Worm (Caenorhabditis elegans) whole organism, young adult: Measurements from ENCODE around the gene T20D4.3.

ENCODE experiments used
- B0019.2 ChIP-seq: fragments of 200-800 bp; sonication (Bioruptor generic); conservative IDR thresholded peaks from 2 replicates; pipeline ENCODE4 v1.3.6; 2022; ENCODE audit warnings: missing genetic modification reagents, missing genetic modification characterization, missing compliant biosample characterization
- F23B12.7 ChIP-seq: sonication (generic microtip); optimal IDR thresholded peaks from 2 replicates; lab custom pipeline; 2017; ENCODE audit warnings: missing genetic modification characterization, mild to moderate bottlenecking, missing compliant biosample characterization, antibody characterized with exemption, moderate library complexity; ENCODE audit not compliant: insufficient read depth
- F39B2.1 ChIP-seq: fragments of 200-800 bp; sonication (Bioruptor generic); IDR thresholded peaks from 2 replicates; pipeline ENCODE4 v1.3.6; 2022; ENCODE audit warnings: missing genetic modification reagents, missing genetic modification characterization, missing compliant biosample characterization
- F49E8.2 ChIP-seq: sonication (generic microtip); optimal IDR thresholded peaks from 3 replicates; lab custom pipeline; 2017; ENCODE audit warnings: missing genetic modification characterization, mild to moderate bottlenecking, missing compliant biosample characterization, antibody characterized with exemption, moderate library complexity; ENCODE audit not compliant: insufficient read depth
- F57A8.1 ChIP-seq: fragments of 200-800 bp; sonication (Bioruptor generic); optimal IDR thresholded peaks from 2 replicates; lab custom pipeline; 2018; ENCODE audit warnings: mild to moderate bottlenecking, missing genetic modification characterization, moderate library complexity, missing compliant biosample characterization
- K11D2.4 ChIP-seq: fragments of 200-800 bp; sonication (Bioruptor generic); IDR thresholded peaks from 2 replicates; pipeline ENCODE4 v1.3.6; 2022; ENCODE audit warnings: missing genetic modification reagents, missing genetic modification characterization, missing compliant biosample characterization
- K12H6.12 ChIP-seq: fragments of 200-800 bp; sonication (Bioruptor generic); optimal IDR thresholded peaks from 2 replicates; lab custom pipeline; 2018; ENCODE audit warnings: mild to moderate bottlenecking, missing genetic modification characterization, missing compliant biosample characterization
- T07F8.4 ChIP-seq: sonication (generic microtip); optimal IDR thresholded peaks from 2 replicates; lab custom pipeline; 2016; ENCODE audit warnings: mild to moderate bottlenecking, missing genetic modification characterization, moderate library complexity, missing compliant biosample characterization
- T26A5.8 ChIP-seq: sonication (generic microtip); optimal IDR thresholded peaks from 2 replicates; lab custom pipeline; 2016; ENCODE audit warnings: missing genetic modification characterization, missing compliant biosample characterization
- Y56A3A.18 ChIP-seq: fragments of 200-800 bp; sonication (Bioruptor generic); IDR thresholded peaks from 2 replicates; pipeline ENCODE4 v1.3.6; 2022; ENCODE audit warnings: missing genetic modification reagents, missing genetic modification characterization, missing compliant biosample characterization
- atf-7 ChIP-seq: sonication (generic microtip); optimal IDR thresholded peaks from 2 replicates; lab custom pipeline; 2017; ENCODE audit warnings: mild to moderate bottlenecking, missing genetic modification characterization, missing compliant biosample characterization
- attf-5 ChIP-seq: fragments of 200-800 bp; sonication (Bioruptor generic); optimal IDR thresholded peaks from 2 replicates; lab custom pipeline; 2018; ENCODE audit warnings: mild to moderate bottlenecking, missing genetic modification characterization, missing compliant biosample characterization
- ccch-3 ChIP-seq: fragments of 200-800 bp; sonication (Bioruptor generic); optimal IDR thresholded peaks from 2 replicates; lab custom pipeline; 2018; ENCODE audit warnings: mild to moderate bottlenecking, missing genetic modification characterization, missing compliant biosample characterization
- ceh-27 ChIP-seq: fragments of 200-800 bp; sonication (Bioruptor generic); optimal IDR thresholded peaks from 2 replicates; lab custom pipeline; 2018; ENCODE audit warnings: mild to moderate bottlenecking, missing genetic modification characterization, moderate library complexity, missing compliant biosample characterization
- die-1 ChIP-seq: sonication (generic microtip); optimal IDR thresholded peaks from 2 replicates; lab custom pipeline; 2016; ENCODE audit warnings: missing genotype, mild to moderate bottlenecking, missing genetic modification characterization, missing compliant biosample characterization
- dox-1 ChIP-seq: fragments of 200-800 bp; sonication (Bioruptor generic); IDR thresholded peaks from 2 replicates; pipeline ENCODE4 v1.3.6; 2022; ENCODE audit warnings: missing genetic modification reagents, missing genetic modification characterization, missing compliant biosample characterization
- dpff-1 ChIP-seq: sonication (generic microtip); optimal IDR thresholded peaks from 2 replicates; lab custom pipeline; 2017; ENCODE audit warnings: mild to moderate bottlenecking, missing genetic modification characterization, missing compliant biosample characterization
- dpl-1 ChIP-seq: fragments of 150-350 bp; optimal IDR thresholded peaks from 2 replicates; lab custom pipeline; 2014; ENCODE audit warnings: missing biosample characterization, missing genetic modification reagents, missing genetic modification characterization
- egl-18 ChIP-seq: fragments of 200-800 bp; sonication (Bioruptor generic); IDR thresholded peaks from 2 replicates; pipeline ENCODE4 v1.3.6; 2022; ENCODE audit warnings: missing genetic modification reagents, missing genetic modification characterization, missing compliant biosample characterization
- egrh-3 ChIP-seq: fragments of 200-800 bp; sonication (Bioruptor generic); IDR thresholded peaks from 2 replicates; pipeline ENCODE4 v1.3.6; 2022; ENCODE audit warnings: missing genetic modification reagents, missing genetic modification characterization, missing compliant biosample characterization
- gei-17 ChIP-seq: fragments of 200-800 bp; sonication (Bioruptor generic); optimal IDR thresholded peaks from 2 replicates; lab custom pipeline; 2018; ENCODE audit warnings: mild to moderate bottlenecking, missing genetic modification characterization, missing compliant biosample characterization
- hsf-1 ChIP-seq: fragments of 200-800 bp; sonication (Bioruptor generic); IDR thresholded peaks from 2 replicates; pipeline ENCODE4 v1.3.6; 2022; ENCODE audit warnings: missing genetic modification reagents, missing genetic modification characterization, missing compliant biosample characterization
- lir-1 ChIP-seq: fragments of 200-800 bp; sonication (Bioruptor generic); conservative IDR thresholded peaks from 2 replicates; pipeline ENCODE4 v1.3.6; 2022; ENCODE audit warnings: missing genetic modification reagents, missing genetic modification characterization, missing compliant biosample characterization
- madf-10 ChIP-seq: sonication (generic microtip); optimal IDR thresholded peaks from 2 replicates; lab custom pipeline; 2016; ENCODE audit warnings: mild to moderate bottlenecking, missing genetic modification characterization, missing compliant biosample characterization
- mcd-1 ChIP-seq: fragments of 200-800 bp; sonication (Bioruptor generic); IDR thresholded peaks from 2 replicates; pipeline ENCODE4 v1.3.6; 2022; ENCODE audit warnings: missing genetic modification reagents, missing genetic modification characterization, missing compliant biosample characterization
- mes-4 ChIP-seq: sonication (generic microtip); optimal IDR thresholded peaks from 2 replicates; lab custom pipeline; 2016; ENCODE audit warnings: missing genotype, missing genetic modification characterization, missing compliant biosample characterization
- nhr-120 ChIP-seq: fragments of 200-800 bp; sonication (Bioruptor generic); IDR thresholded peaks from 2 replicates; pipeline ENCODE4 v1.3.6; 2022; ENCODE audit warnings: missing genetic modification characterization, missing compliant biosample characterization
- nhr-90 ChIP-seq: sonication (generic microtip); optimal IDR thresholded peaks from 2 replicates; lab custom pipeline; 2016; ENCODE audit warnings: missing genotype, mild to moderate bottlenecking, missing genetic modification characterization, missing compliant biosample characterization
- pbrm-1 ChIP-seq: fragments of 200-800 bp; sonication (Bioruptor generic); IDR thresholded peaks from 2 replicates; pipeline ENCODE4 v1.3.6; 2022; ENCODE audit warnings: missing genetic modification reagents, missing genetic modification characterization, missing compliant biosample characterization
- rcor-1 ChIP-seq: fragments of 200-800 bp; sonication (Bioruptor generic); IDR thresholded peaks from 2 replicates; pipeline ENCODE4 v1.3.6; 2022; ENCODE audit warnings: missing genetic modification reagents, missing genetic modification characterization, missing compliant biosample characterization
- rpc-1 ChIP-seq, 2 experiments: fragments of 150-350 bp in 1 of 2; sonication (generic microtip) in 1 of 2; optimal IDR thresholded peaks; 2 replicates each; lab custom pipeline; 2014 to 2018; ENCODE audit warnings: missing biosample characterization in 1 of 2, missing genetic modification characterization in 1 of 2, missing genetic modification reagents in 1 of 2, missing genotype in 1 of 2
- snpc-1.3 ChIP-seq: sonication (generic microtip); optimal IDR thresholded peaks from 2 replicates; lab custom pipeline; 2017; ENCODE audit warnings: missing genetic modification characterization, mild to moderate bottlenecking, missing compliant biosample characterization, antibody characterized with exemption, moderate library complexity, missing genotype, missing genetic modification reagents; ENCODE audit not compliant: insufficient read depth
- snpc-3.4 ChIP-seq: sonication (generic microtip); optimal IDR thresholded peaks from 2 replicates; lab custom pipeline; 2017; ENCODE audit warnings: missing genetic modification characterization, mild to moderate bottlenecking, missing compliant biosample characterization, antibody characterized with exemption, moderate library complexity, missing genotype, missing genetic modification reagents
- snpc-4 ChIP-seq, 5 experiments: fragments of 150-350 bp in 1 of 5; sonication (generic microtip) in 4 of 5; optimal IDR thresholded peaks; 2 replicates each; lab custom pipeline; 2014 to 2018; ENCODE audit warnings: missing genetic modification characterization in 5 of 5, missing biosample characterization in 3 of 5, antibody characterized with exemption in 2 of 5, mild to moderate bottlenecking in 2 of 5, missing compliant biosample characterization in 2 of 5, missing genotype in 2 of 5, moderate library complexity in 2 of 5, missing genetic modification reagents in 1 of 5
- somi-1 ChIP-seq: fragments of 200-800 bp; sonication (Bioruptor generic); optimal IDR thresholded peaks from 2 replicates; lab custom pipeline; 2018; ENCODE audit warnings: mild to moderate bottlenecking, missing genetic modification characterization, missing compliant biosample characterization
- tbp1 ChIP-seq: fragments of 200-800 bp; sonication (Bioruptor generic); optimal IDR thresholded peaks from 2 replicates; lab custom pipeline; 2018; ENCODE audit warnings: mild to moderate bottlenecking, missing genetic modification characterization, missing compliant biosample characterization
- zfh-2 ChIP-seq: fragments of 200-800 bp; sonication (Bioruptor generic); conservative IDR thresholded peaks from 2 replicates; pipeline ENCODE4 v1.3.6; 2022; ENCODE audit warnings: missing genetic modification reagents, missing genetic modification characterization, missing compliant biosample characterization
- ztf-22 ChIP-seq: fragments of 200-800 bp; sonication (Bioruptor generic); optimal IDR thresholded peaks from 2 replicates; lab custom pipeline; 2018; ENCODE audit warnings: mild to moderate bottlenecking, missing genetic modification characterization, moderate library complexity, missing compliant biosample characterization
- ztf-28 ChIP-seq: fragments of 200-800 bp; sonication (Bioruptor generic); IDR thresholded peaks from 2 replicates; pipeline ENCODE4 v1.3.6; 2022; ENCODE audit warnings: missing genetic modification reagents, missing genetic modification characterization, missing compliant biosample characterization

The T20D4.3 gene

DNA sequence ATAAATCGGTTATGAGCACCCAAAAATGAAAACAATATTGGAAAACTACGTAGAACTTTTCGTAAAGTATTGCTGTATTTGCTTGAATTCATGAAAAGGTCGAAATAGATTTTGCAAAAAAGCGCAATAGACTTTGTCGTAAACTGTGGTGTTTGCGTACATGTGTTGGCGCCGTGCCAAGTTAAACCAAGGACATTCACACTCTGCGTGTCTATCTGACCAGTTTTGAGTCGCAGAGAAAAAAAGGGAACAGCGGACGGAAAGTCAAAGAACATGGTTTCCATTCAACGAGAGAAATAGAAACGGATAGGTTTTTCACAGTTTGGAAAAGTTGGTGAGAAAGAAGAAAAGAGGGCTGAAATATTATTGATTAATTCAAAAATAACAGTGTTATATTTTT is 27.0 kb upstream of the T20D4.3 start (continued):
- TF ChIP-seq rpc-1 (optimal IDR thresholded peaks at IDR 0.05; lab: Kevin White, UChicago) (no peak), rpc-1 (tag; optimal IDR thresholded peaks at IDR 0.05; lab: Kevin White, UChicago) (no peak), dox-1 (GFP tag; lab: Robert Waterston, UW) (no peak), tbp1 (GFP tag; lab: Kevin White, UChicago) (peak; percentile 12), Y56A3A.18 (GFP tag; lab: Robert Waterston, UW) (no peak), B0019.2 (no peak), egrh-3 (GFP tag; lab: Robert Waterston, UW) (no peak), snpc-1.3 (tag; lab: Kevin White, UChicago) (no peak), zfh-2 (GFP tag; lab: Robert Waterston, UW) (no peak), attf-5 (peak; percentile 54), F39B2.1 (GFP tag; lab: Robert Waterston, UW) (no peak), F49E8.2 (tag; lab: Kevin White, UChicago) (no peak), K11D2.4 (GFP tag; lab: Robert Waterston, UW) (0 out of 2 replicates have a peak, but pooled peaks have one; percentile 66), die-1 (tag; lab: Kevin White, UChicago) (no peak), mcd-1 (peak; percentile 37; the same call in 1 of the 2 replicates), K12H6.12 (tag; lab: Kevin White, UChicago) (no peak), F23B12.7 (tag; lab: Kevin White, UChicago) (no peak), F57A8.1 (GFP tag; lab: Kevin White, UChicago) (no peak), atf-7 (tag; lab: Kevin White, UChicago) (peak; percentile 16), snpc-3.4 (no peak), nhr-90 (tag; lab: Kevin White, UChicago) (no peak), dpl-1 (no peak), hsf-1 (no peak), dpff-1 (tag; lab: Kevin White, UChicago) (no peak), nhr-120 (no peak), gei-17 (GFP tag; lab: Kevin White, UChicago) (no peak), mes-4 (tag; lab: Kevin White, UChicago) (no peak), ztf-22 (GFP tag; lab: Kevin White, UChicago) (no peak), egl-18 (no peak), ccch-3 (GFP tag; lab: Kevin White, UChicago) (no peak), madf-10 (no peak), lir-1 (GFP tag; lab: Robert Waterston, UW) (no peak), ztf-28 (GFP tag; lab: Robert Waterston, UW) (no peak), T07F8.4 (tag; lab: Kevin White, UChicago) (no peak), rcor-1 (GFP tag; lab: Robert Waterston, UW) (no peak), T26A5.8 (tag; lab: Kevin White, UChicago) (no peak), pbrm-1 (GFP tag; lab: Robert Waterston, UW) (no peak)

ce11 chrV:3394065-3394464 is 24.0 kb upstream of the T20D4.3 start:
- TF ChIP-seq zfh-2 (GFP tag; lab: Robert Waterston, UW) (peak; percentile 70), ceh-27 (GFP tag; lab: Kevin White, UChicago) (no peak), somi-1 (GFP tag; lab: Kevin White, UChicago) (no peak), snpc-4 (GFP tag; optimal IDR thresholded peaks at IDR 0.05; lab: Kevin White, UChicago) (no peak), snpc-4 (tag; optimal IDR thresholded peaks at IDR 0.05; lab: Kevin White, UChicago) (peak in 1 of 4 experiments; percentile 75)
